Worm (Caenorhabditis elegans): ENCODE results near the gene ddr-1.

The ddr-1 gene

ce11 chrX:5479876-5480580, 19.0 kb downstream of the ddr-1 start (continued):
- no peak for TF ChIP-seq pros-1 (tag; optimal IDR thresholded peaks at IDR 0.05)
- TF ChIP-seq fkh-6 (tag; optimal IDR thresholded peaks at IDR 0.05), result peak; percentile 16
- no peak for TF ChIP-seq K02D7.2 (tag; optimal IDR thresholded peaks at IDR 0.05)
- TF ChIP-seq C38D4.7 (GFP tag; optimal IDR thresholded peaks at IDR 0.05), result no peak
- peak; percentile 64 for TF ChIP-seq pqm-1 (tag; optimal IDR thresholded peaks at IDR 0.05)
- TF ChIP-seq ceh-6 (GFP tag; optimal IDR thresholded peaks at IDR 0.05), result no peak
- TF ChIP-seq hlh-15 (tag; optimal IDR thresholded peaks at IDR 0.05), result no peak
- peak; percentile 43 for TF ChIP-seq ceh-2 (tag; optimal IDR thresholded peaks at IDR 0.05)
- no peak for TF ChIP-seq rnt-1 (tag; optimal IDR thresholded peaks at IDR 0.05)
- TF ChIP-seq npax-4 (tag; optimal IDR thresholded peaks at IDR 0.05), result no peak
- TF ChIP-seq unc-86 (tag; optimal IDR thresholded peaks at IDR 0.05), result no peak
- TF ChIP-seq ttx-3 (tag; optimal IDR thresholded peaks at IDR 0.05), result no peak
- TF ChIP-seq ref-2 (tag; optimal IDR thresholded peaks at IDR 0.05), result peak; percentile 58
- TF ChIP-seq ceh-24 (tag; optimal IDR thresholded peaks at IDR 0.05), result no peak
- peak; percentile 74 for TF ChIP-seq ama-1 (optimal IDR thresholded peaks at IDR 0.05)
- TF ChIP-seq unc-55 (GFP tag; optimal IDR thresholded peaks at IDR 0.05), result no peak

- TF ChIP-seq odd-2 (tag; optimal IDR thresholded peaks at IDR 0.05) (no peak), C38D4.7 (GFP tag; optimal IDR thresholded peaks at IDR 0.05) (peak; percentile 11), pqm-1 (tag; optimal IDR thresholded peaks at IDR 0.05) (no peak), sox-2 (GFP tag; IDR thresholded peaks at IDR 0.05) (no peak)
Observed at ce11 chrX:5485284-5485927, 24.4 kb downstream of the ddr-1 start.

- TF ChIP-seq ztf-16 (tag; optimal IDR thresholded peaks at IDR 0.05), result no peak
- TF ChIP-seq sdc-2 (tag; optimal IDR thresholded peaks at IDR 0.05), result no peak
- TF ChIP-seq fax-1 (tag; optimal IDR thresholded peaks at IDR 0.05), result no peak
- TF ChIP-seq tbx-7 (tag; optimal IDR thresholded peaks at IDR 0.05), result no peak
- no peak for TF ChIP-seq ceh-18 (tag; optimal IDR thresholded peaks at IDR 0.05)
- TF ChIP-seq C38D4.7 (GFP tag; optimal IDR thresholded peaks at IDR 0.05), result no peak
- no peak for TF ChIP-seq ttx-3 (tag; optimal IDR thresholded peaks at IDR 0.05)
Observed at ce11 chrX:5485931-5486537, 25.0 kb downstream of the ddr-1 start, which contains the start of gene C25F6.1. TSS of gene C25F6.1 (plus strand) at chrX:5486487.

DNA sequence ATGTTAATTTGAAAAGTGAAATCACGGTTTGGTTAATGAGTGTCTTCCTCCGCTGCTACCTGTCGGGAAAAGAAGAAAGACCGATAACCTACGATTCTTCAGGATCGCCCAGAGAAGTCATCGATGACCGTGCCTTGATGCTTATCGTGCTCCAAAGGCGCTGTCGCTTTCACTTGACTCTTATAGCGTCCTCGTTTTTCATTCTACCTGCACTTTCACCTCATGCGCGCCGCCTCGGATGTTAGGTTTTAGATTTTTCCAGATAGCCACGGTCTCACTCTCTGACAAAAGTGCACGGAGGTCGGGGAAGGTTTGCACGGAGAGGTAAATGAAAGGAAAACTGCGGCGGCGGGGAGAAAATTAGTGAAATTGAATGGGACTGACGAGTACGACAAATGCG, 27.8 kb downstream of the ddr-1 start:
- TF ChIP-seq elt-2 (tag; optimal IDR thresholded peaks at IDR 0.05) (no peak), pha-4 (tag; optimal IDR thresholded peaks at IDR 0.05) (no peak), che-1 (tag; optimal IDR thresholded peaks at IDR 0.05) (no peak), mec-3 (tag; optimal IDR thresholded peaks at IDR 0.05; ENCODE audit: borderline replicate concordance) (no peak)

DNA sequence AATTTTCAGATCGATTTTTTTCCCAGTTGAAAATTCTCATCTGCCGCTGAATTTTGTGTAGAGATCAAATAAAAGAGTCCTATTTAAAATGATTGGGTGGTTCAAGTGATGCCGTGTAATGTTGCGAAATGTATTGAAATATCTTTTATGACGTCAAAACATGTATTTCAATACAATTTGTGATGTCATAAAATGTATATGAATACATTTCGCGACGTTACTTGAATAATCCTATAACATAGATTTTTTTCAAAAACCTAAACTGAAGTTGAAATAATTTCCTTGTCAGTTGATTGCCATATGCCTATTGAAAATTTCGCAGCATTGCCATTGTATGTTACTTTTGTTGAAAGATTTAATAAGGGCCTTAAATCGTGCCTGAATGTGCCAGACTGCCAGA, 28.5 kb downstream of the ddr-1 start, which contains the start of gene F55D1.1:
Gene F55D1.1 (plus strand): TSS at position 301 of the 400 bp plus-strand sequence.
- TF ChIP-seq pqm-1 (tag; optimal IDR thresholded peaks at IDR 0.05) (no peak), nfya-1 (tag; optimal IDR thresholded peaks at IDR 0.05) (no peak), sox-4 (tag; optimal IDR thresholded peaks at IDR 0.05) (no peak), hlh-8 (tag; optimal IDR thresholded peaks at IDR 0.05) (no peak), pros-1 (tag; optimal IDR thresholded peaks at IDR 0.05) (no peak), fkh-6 (tag; optimal IDR thresholded peaks at IDR 0.05) (no peak), ref-2 (tag; optimal IDR thresholded peaks at IDR 0.05) (no peak), fax-1 (tag; optimal IDR thresholded peaks at IDR 0.05) (no peak), ceh-9 (tag; optimal IDR thresholded peaks at IDR 0.05) (no peak), tbx-7 (tag; optimal IDR thresholded peaks at IDR 0.05) (no peak), hlh-15 (tag; optimal IDR thresholded peaks at IDR 0.05) (no peak), ceh-22 (tag; optimal IDR thresholded peaks at IDR 0.05) (no peak), ahr-1 (tag; optimal IDR thresholded peaks at IDR 0.05) (no peak), pat-9 (tag; optimal IDR thresholded peaks at IDR 0.05) (no peak), ceh-2 (tag; optimal IDR thresholded peaks at IDR 0.05) (no peak), ceh-19 (GFP tag; optimal IDR thresholded peaks at IDR 0.05) (no peak)
